Fruit fly (Drosophila melanogaster): ENCODE data around the gene Sfmbt.

Gene Sfmbt

dm6 chr2L:13219281-13220092 lies 42.9 kb upstream of the Sfmbt start, which contains the start of the genes CG9426 and mRF1 (continued):
- TF ChIP-seq CG12104 (GFP tag; optimal IDR thresholded peaks at IDR 0.05) = no peak
- no peak for TF ChIP-seq pros (GFP tag; optimal IDR thresholded peaks at IDR 0.05)
- TF ChIP-seq Vsx1 (GFP tag; optimal IDR thresholded peaks at IDR 0.05) = no peak
- peak; percentile 15 for TF ChIP-seq CG18262 (tag; optimal IDR thresholded peaks at IDR 0.05)
- TF ChIP-seq CG8944 (GFP tag; optimal IDR thresholded peaks at IDR 0.05) = no peak
- peak; percentile 49 for TF ChIP-seq gfzf (GFP tag; optimal IDR thresholded peaks at IDR 0.05)
- TF ChIP-seq CG7745 (tag; optimal IDR thresholded peaks at IDR 0.05) = no peak
- no peak for TF ChIP-seq gcm2 (GFP tag; optimal IDR thresholded peaks at IDR 0.05)
- TF ChIP-seq CG8924 (tag; optimal IDR thresholded peaks at IDR 0.05) = peak; percentile 62
- no peak for TF ChIP-seq fd3F (GFP tag; optimal IDR thresholded peaks at IDR 0.05)
- TF ChIP-seq bcd (GFP tag; optimal IDR thresholded peaks at IDR 0.05) = no peak
- no peak for TF ChIP-seq Nf-YA (GFP tag; IDR thresholded peaks at IDR 0.05)
- no peak for TF ChIP-seq Ssrp (tag; optimal IDR thresholded peaks at IDR 0.05)
- TF ChIP-seq CG30020 (tag; optimal IDR thresholded peaks at IDR 0.05) = peak; percentile 51
- TF ChIP-seq GATAe (GFP tag; conservative IDR thresholded peaks at IDR 0.05) = no peak
- no peak for TF ChIP-seq CG9817 (tag; optimal IDR thresholded peaks at IDR 0.05)
- no peak for TF ChIP-seq dimm (GFP tag; IDR thresholded peaks at IDR 0.05)
- peak; percentile 22 for TF ChIP-seq her (GFP tag; optimal IDR thresholded peaks at IDR 0.05)
- peak; percentile 95 for TF ChIP-seq zen2 (GFP tag; IDR thresholded peaks at IDR 0.05; ENCODE audit: partially characterized antibody)
- peak; percentile 65; the same call in 1 of the 3 replicates for TF ChIP-seq CG34422 (GFP tag; IDR thresholded peaks at IDR 0.05)
- no peak for TF ChIP-seq emc (GFP tag; optimal IDR thresholded peaks at IDR 0.05)
- TF ChIP-seq grau (tag; optimal IDR thresholded peaks at IDR 0.05) = peak; percentile 31
- TF ChIP-seq tup (GFP tag; optimal IDR thresholded peaks at IDR 0.05) = no peak
- peak; percentile 77 for TF ChIP-seq trem (tag; optimal IDR thresholded peaks at IDR 0.05)
- TF ChIP-seq B-H1 (GFP tag; IDR thresholded peaks at IDR 0.05) = no peak
- TF ChIP-seq CG1024 (GFP tag; IDR thresholded peaks at IDR 0.05) = no peak
- no peak for TF ChIP-seq zfh1 (GFP tag; IDR thresholded peaks at IDR 0.05)
- TF ChIP-seq CG9876 (GFP tag; optimal IDR thresholded peaks at IDR 0.05) = no peak
- peak; percentile 40 for TF ChIP-seq CG13624 (GFP tag; optimal IDR thresholded peaks at IDR 0.05)
- no peak for TF ChIP-seq Dip2 (GFP tag; IDR thresholded peaks at IDR 0.05)
- TF ChIP-seq salm (tag; optimal IDR thresholded peaks at IDR 0.05) = no peak
- TF ChIP-seq B-H2 (GFP tag; optimal IDR thresholded peaks at IDR 0.05) = peak; percentile 12
- peak; percentile 95 for TF ChIP-seq hbn (GFP tag; IDR thresholded peaks at IDR 0.05; ENCODE audit: partially characterized antibody)
- no peak for TF ChIP-seq CG2199 (GFP tag; IDR thresholded peaks at IDR 0.05)
- no peak; the same call in 3 of the 4 replicates for TF ChIP-seq Gug (GFP tag; IDR thresholded peaks at IDR 0.05)
- no peak for TF ChIP-seq Chrac-16 (GFP tag; optimal IDR thresholded peaks at IDR 0.05)
- TF ChIP-seq CG4707 (GFP tag; optimal IDR thresholded peaks at IDR 0.05) = no peak
- no peak for TF ChIP-seq ssp (GFP tag; IDR thresholded peaks at IDR 0.05)
- TF ChIP-seq Ptx1 (GFP tag; IDR thresholded peaks at IDR 0.05) = no peak
- TF ChIP-seq CG4282 (GFP tag; optimal IDR thresholded peaks at IDR 0.05) = no peak
- no peak for TF ChIP-seq HLH3B (GFP tag; IDR thresholded peaks at IDR 0.05)
- peak; percentile 7 for TF ChIP-seq Jarid2 (GFP tag; optimal IDR thresholded peaks at IDR 0.05)
- no peak for TF ChIP-seq CTCF (GFP tag; optimal IDR thresholded peaks at IDR 0.05)
- peak; percentile 94 for TF ChIP-seq CG14860 (GFP tag; IDR thresholded peaks at IDR 0.05; ENCODE audit: partially characterized antibody)
- TF ChIP-seq Sin3A (optimal IDR thresholded peaks at IDR 0.05) = peak; percentile 59
- no peak for TF ChIP-seq org-1 (GFP tag; optimal IDR thresholded peaks at IDR 0.05)
- peak; percentile 23; the same call in 1 of the 2 replicates for TF ChIP-seq E2f2 (GFP tag; IDR thresholded peaks at IDR 0.05)
- TF ChIP-seq C15 (GFP tag; IDR thresholded peaks at IDR 0.05) = no peak
- TF ChIP-seq pb (GFP tag; optimal IDR thresholded peaks at IDR 0.05) = no peak
- TF ChIP-seq nerfin-1 (tag; optimal IDR thresholded peaks at IDR 0.05) = no peak
- no peak for TF ChIP-seq CG6654 (GFP tag; optimal IDR thresholded peaks at IDR 0.05)
